Worm (Caenorhabditis elegans): ENCODE results near the gene Y60A3A.23.

- TF ChIP-seq mef-2 (tag; optimal IDR thresholded peaks at IDR 0.05) (no peak), pag-3 (tag; optimal IDR thresholded peaks at IDR 0.05; ENCODE audit: borderline replicate concordance, insufficient read depth) (no peak), nhr-237 (tag; optimal IDR thresholded peaks at IDR 0.05) (no peak), unc-62 (GFP tag; optimal IDR thresholded peaks at IDR 0.05) (no peak), lin-13 (GFP tag; optimal IDR thresholded peaks at IDR 0.05) (no peak), ama-1 (optimal IDR thresholded peaks at IDR 0.05) (no peak), lir-3 (tag; optimal IDR thresholded peaks at IDR 0.05; ENCODE audit: poor library complexity) (no peak), nhr-28 (tag; optimal IDR thresholded peaks at IDR 0.05) (no peak), C04F5.9 (tag; optimal IDR thresholded peaks at IDR 0.05) (no peak), lin-15B (tag; optimal IDR thresholded peaks at IDR 0.05) (no peak), pqm-1 (tag; optimal IDR thresholded peaks at IDR 0.05) (no peak), zag-1 (tag; optimal IDR thresholded peaks at IDR 0.05) (no peak), snpc-4 (tag; optimal IDR thresholded peaks at IDR 0.05) (no peak)
Measured at ce11 chrV:20004385-20004784, 3.2 kb upstream of the Y60A3A.23 start, which contains the start of gene unc-51.

Data from whole organism, L1 larva.